Worm (Caenorhabditis elegans): Measurements from ENCODE around the gene sri-1.

The sri-1 gene

ce11 chrV:15988074-15988473 lies 20.6 kb upstream of the sri-1 start, which contains the start of gene F36G9.15:
Gene F36G9.15 (minus strand): TSS chrV:15988174.
- no peak for TF ChIP-seq dmd-4 (tag; optimal IDR thresholded peaks at IDR 0.05; ENCODE audit: borderline replicate concordance)
- no peak for TF ChIP-seq unc-42 (tag; optimal IDR thresholded peaks at IDR 0.05)
- no peak for TF ChIP-seq ceh-18 (tag; optimal IDR thresholded peaks at IDR 0.05)
- TF ChIP-seq C08G9.2 (tag; optimal IDR thresholded peaks at IDR 0.05): no peak
- no peak for TF ChIP-seq K09A11.1 (tag; optimal IDR thresholded peaks at IDR 0.05; ENCODE audit: insufficient read depth)
- no peak for TF ChIP-seq ceh-14 (tag; optimal IDR thresholded peaks at IDR 0.05)
- TF ChIP-seq hlh-30 (tag; optimal IDR thresholded peaks at IDR 0.05; ENCODE audit: insufficient read depth): no peak
- TF ChIP-seq fkh-6 (tag; optimal IDR thresholded peaks at IDR 0.05): no peak
- TF ChIP-seq ceh-22 (tag; optimal IDR thresholded peaks at IDR 0.05): no peak

- TF ChIP-seq hlh-15 (tag; optimal IDR thresholded peaks at IDR 0.05) (no peak), ceh-19 (GFP tag; optimal IDR thresholded peaks at IDR 0.05) (no peak), ceh-14 (tag; optimal IDR thresholded peaks at IDR 0.05) (no peak), dve-1 (tag; optimal IDR thresholded peaks at IDR 0.05) (no peak), unc-3 (GFP tag; conservative IDR thresholded peaks at IDR 0.05) (no peak), unc-3 (tag; optimal IDR thresholded peaks at IDR 0.05) (no peak), mec-3 (tag; optimal IDR thresholded peaks at IDR 0.05; ENCODE audit: borderline replicate concordance) (no peak), pha-2 (tag; optimal IDR thresholded peaks at IDR 0.05) (no peak), C38D4.7 (GFP tag; optimal IDR thresholded peaks at IDR 0.05) (no peak), sox-4 (tag; optimal IDR thresholded peaks at IDR 0.05) (no peak), syd-9 (tag; optimal IDR thresholded peaks at IDR 0.05) (no peak), sox-2 (GFP tag; IDR thresholded peaks at IDR 0.05) (no peak), ets-4 (tag; optimal IDR thresholded peaks at IDR 0.05) (no peak), ceh-45 (GFP tag; IDR thresholded peaks at IDR 0.05) (no peak), odd-2 (tag; optimal IDR thresholded peaks at IDR 0.05) (no peak), hlh-13 (GFP tag; optimal IDR thresholded peaks at IDR 0.05) (no peak), elt-2 (tag; optimal IDR thresholded peaks at IDR 0.05) (no peak), tbx-2 (tag; optimal IDR thresholded peaks at IDR 0.05) (no peak), ceh-24 (tag; optimal IDR thresholded peaks at IDR 0.05) (no peak), gmeb-2 (tag; optimal IDR thresholded peaks at IDR 0.05) (no peak)
These were observed 15.4 kb upstream of the sri-1 start, which contains the start of the genes fbxa-99 and F36G9.13 for ce11 chrV:15982733-15983344. Gene fbxa-99 (minus strand): TSS chrV:15982854. Gene F36G9.13 (plus strand): TSS chrV:15983294.

- TF ChIP-seq pqm-1 (tag; optimal IDR thresholded peaks at IDR 0.05): no peak
- no peak for TF ChIP-seq ceh-6 (GFP tag; optimal IDR thresholded peaks at IDR 0.05)
- TF ChIP-seq tbx-2 (tag; optimal IDR thresholded peaks at IDR 0.05): no peak
- no peak for TF ChIP-seq lin-11 (tag; optimal IDR thresholded peaks at IDR 0.05)
- TF ChIP-seq ama-1 (optimal IDR thresholded peaks at IDR 0.05): no peak
- no peak for TF ChIP-seq ahr-1 (tag; optimal IDR thresholded peaks at IDR 0.05)
- no peak for TF ChIP-seq K02D7.2 (tag; optimal IDR thresholded peaks at IDR 0.05)
- no peak for TF ChIP-seq ceh-30 (tag; optimal IDR thresholded peaks at IDR 0.05)
- TF ChIP-seq ceh-2 (tag; optimal IDR thresholded peaks at IDR 0.05): no peak
These were observed 10.9 kb upstream of the sri-1 start, which contains the start of gene oac-20 for ce11 chrV:15978232-15978764. Gene oac-20 (plus strand): TSS chrV:15978714.

- TF ChIP-seq unc-86 (tag; optimal IDR thresholded peaks at IDR 0.05): no peak
- TF ChIP-seq ceh-9 (tag; optimal IDR thresholded peaks at IDR 0.05): no peak
- TF ChIP-seq ets-4 (tag; optimal IDR thresholded peaks at IDR 0.05): no peak
- TF ChIP-seq Y22D7AL.16 (tag; optimal IDR thresholded peaks at IDR 0.05): no peak
- no peak for TF ChIP-seq ceh-34 (tag; optimal IDR thresholded peaks at IDR 0.05)
- TF ChIP-seq npax-4 (tag; optimal IDR thresholded peaks at IDR 0.05): no peak
These were observed 8.4 kb upstream of the sri-1 start, which contains the start of gene clec-232 for ce11 chrV:15975845-15976244. Gene clec-232 (plus strand): TSS chrV:15976145.
